Worm (Caenorhabditis elegans): ENCODE results near the gene Y82E9BL.6.

DNA sequence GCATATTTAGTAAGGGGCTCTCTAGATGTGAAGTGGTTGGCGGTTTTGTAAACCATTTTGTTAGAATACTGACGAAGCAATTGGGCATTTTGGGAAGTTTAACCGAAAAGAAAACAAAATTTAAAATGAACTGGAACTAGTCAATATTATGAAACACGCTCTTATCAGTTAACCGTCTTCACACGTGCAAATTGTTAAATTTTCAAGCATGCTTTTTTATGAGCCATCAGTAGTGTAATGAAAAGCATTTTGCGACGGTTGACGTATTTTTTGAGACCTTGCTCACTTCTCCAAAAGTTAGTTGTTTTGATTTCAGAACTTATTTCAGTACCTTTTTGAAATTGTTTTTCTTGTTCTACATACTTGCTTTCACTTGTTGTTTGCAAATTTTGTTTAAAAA, 3.7 kb upstream of the Y82E9BL.6 start, which contains the start of gene fbxa-25:
- no peak for TF ChIP-seq aly-2 (tag; optimal IDR thresholded peaks at IDR 0.05)
- TF ChIP-seq nhr-77 (tag; optimal IDR thresholded peaks at IDR 0.05) = no peak
- TF ChIP-seq elt-3 (tag; optimal IDR thresholded peaks at IDR 0.05) = no peak
- no peak for TF ChIP-seq ama-1 (optimal IDR thresholded peaks at IDR 0.05)
- TF ChIP-seq nhr-25 (tag; optimal IDR thresholded peaks at IDR 0.05) = no peak
- TF ChIP-seq nhr-11 (tag; optimal IDR thresholded peaks at IDR 0.05) = no peak
- TF ChIP-seq peb-1 (tag; optimal IDR thresholded peaks at IDR 0.05) = no peak
- no peak for TF ChIP-seq lin-13 (GFP tag; optimal IDR thresholded peaks at IDR 0.05)
- no peak for TF ChIP-seq nhr-21 (tag; optimal IDR thresholded peaks at IDR 0.05)
- TF ChIP-seq lin-39 (tag; optimal IDR thresholded peaks at IDR 0.05) = no peak
- TF ChIP-seq blmp-1 (tag; optimal IDR thresholded peaks at IDR 0.05; ENCODE audit: insufficient read depth) = no peak
- TF ChIP-seq zag-1 (tag; optimal IDR thresholded peaks at IDR 0.05) = no peak
- no peak for TF ChIP-seq unc-62 (GFP tag; optimal IDR thresholded peaks at IDR 0.05)
